Worm (Caenorhabditis elegans): Measurements from ENCODE around the gene C54E4.4.

DNA sequence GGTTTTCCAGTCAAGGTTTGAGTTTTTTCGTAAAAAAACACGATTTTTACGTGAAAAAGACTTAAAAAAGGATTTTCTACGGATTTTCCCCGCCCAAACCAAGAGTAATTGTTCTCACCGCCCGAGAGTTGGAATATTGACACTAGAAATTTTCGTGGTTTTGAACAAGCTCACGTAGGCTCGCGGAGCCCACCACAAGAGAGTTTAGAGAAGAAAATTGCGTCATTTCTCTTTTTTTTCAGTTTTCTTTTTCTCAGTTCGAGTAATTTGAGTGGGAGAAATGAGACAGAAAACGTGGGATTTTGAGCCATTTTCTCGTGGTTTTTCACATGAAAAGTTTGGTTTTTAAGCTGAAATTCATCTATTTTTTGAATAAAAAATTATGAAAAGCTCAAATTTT, 25.1 kb upstream of the C54E4.4 start:
- no peak for TF ChIP-seq elt-2 (tag; optimal IDR thresholded peaks at IDR 0.05)
- no peak for TF ChIP-seq pqm-1 (tag; optimal IDR thresholded peaks at IDR 0.05)
- no peak for TF ChIP-seq ama-1 (optimal IDR thresholded peaks at IDR 0.05)
- TF ChIP-seq sdc-2 (tag; optimal IDR thresholded peaks at IDR 0.05), result no peak
- no peak for TF ChIP-seq K09A11.1 (tag; optimal IDR thresholded peaks at IDR 0.05; ENCODE audit: insufficient read depth)
- no peak for TF ChIP-seq ztf-16 (tag; optimal IDR thresholded peaks at IDR 0.05)
- no peak for TF ChIP-seq ref-2 (tag; optimal IDR thresholded peaks at IDR 0.05)
- TF ChIP-seq mec-3 (tag; optimal IDR thresholded peaks at IDR 0.05; ENCODE audit: borderline replicate concordance), result no peak
- TF ChIP-seq ceh-34 (tag; optimal IDR thresholded peaks at IDR 0.05), result no peak

Data from whole organism, late embryonic.